Worm (Caenorhabditis elegans) whole organism, L1 larva: ENCODE results near the gene nphp-4.

Source experiments
- C16A3.4 ChIP-seq: fragments of 150-350 bp; optimal IDR thresholded peaks from 2 replicates; lab custom pipeline; 2014; ENCODE audit warnings: missing biosample characterization, missing genetic modification characterization
- Y116A8C.19 ChIP-seq: sonication (generic microtip); optimal IDR thresholded peaks from 2 replicates; lab custom pipeline; 2016; ENCODE audit warnings: missing compliant biosample characterization, missing genetic modification characterization, borderline replicate concordance
- alr-1 ChIP-seq: fragments of 200-800 bp; sonication (Bioruptor generic); optimal IDR thresholded peaks from 2 replicates; lab custom pipeline; 2018; ENCODE audit warnings: borderline replicate concordance, mild to moderate bottlenecking, missing genetic modification characterization, missing compliant biosample characterization
- blmp-1 ChIP-seq: fragments of 150-350 bp; optimal IDR thresholded peaks from 2 replicates; lab custom pipeline; 2014; ENCODE audit warnings: missing biosample characterization, missing genetic modification characterization
- ceh-63 ChIP-seq: fragments of 200-800 bp; sonication (Bioruptor generic); optimal IDR thresholded peaks from 2 replicates; lab custom pipeline; 2018; ENCODE audit warnings: mild to moderate bottlenecking, missing genetic modification characterization, missing compliant biosample characterization
- ceh-88 ChIP-seq: fragments of 200-800 bp; sonication (Bioruptor generic); IDR thresholded peaks from 2 replicates; pipeline ENCODE4 v1.3.6; 2022; ENCODE audit warnings: missing genetic modification characterization, missing compliant biosample characterization
- ceh-90 ChIP-seq: sonication (generic microtip); optimal IDR thresholded peaks from 2 replicates; lab custom pipeline; 2016; ENCODE audit warnings: missing genetic modification characterization, missing compliant biosample characterization
- dpl-1 ChIP-seq, 3 experiments: fragments of 150-350 bp in 2 of 3; sonication (generic microtip) in 1 of 3; optimal IDR thresholded peaks; 2 replicates each; lab custom pipeline; 2014 to 2017; ENCODE audit warnings: missing biosample characterization in 3 of 3, missing genetic modification characterization in 3 of 3, missing genetic modification reagents in 3 of 3
- dsc-1 ChIP-seq: sonication (generic microtip); optimal IDR thresholded peaks from 2 replicates; lab custom pipeline; 2016; ENCODE audit warnings: mild to moderate bottlenecking, missing genetic modification characterization, missing compliant biosample characterization
- efl-1 ChIP-seq, 4 experiments: fragments of 150-350 bp; optimal IDR thresholded peaks in 3 of 4; peaks in 1 of 4; 1 replicate in 1 of 4; 2 replicates in 3 of 4; lab custom pipeline; 2014; ENCODE audit warnings: missing biosample characterization in 2 of 4, missing genetic modification characterization in 2 of 4, missing genetic modification reagents in 2 of 4
- egl-27 ChIP-seq, 2 experiments: fragments of 150-350 bp in 1 of 2; sonication (generic microtip); optimal IDR thresholded peaks; 3 replicates each; lab custom pipeline; 2017 to 2018; ENCODE audit warnings: missing biosample characterization in 2 of 2, missing genetic modification characterization in 2 of 2, missing genetic modification reagents in 2 of 2
- elt-3 ChIP-seq, 6 experiments: fragments of 150-350 bp in 1 of 6; sonication (generic microtip); optimal IDR thresholded peaks; 2 replicates each; lab custom pipeline; 2017 to 2018; ENCODE audit warnings: missing biosample characterization in 6 of 6, missing genetic modification characterization in 6 of 6, inconsistent platforms in 1 of 6
- grh-1 ChIP-seq: fragments of 200-800 bp; sonication (Bioruptor generic); IDR thresholded peaks from 2 replicates; pipeline ENCODE4 v1.3.6; 2022; ENCODE audit warnings: missing genetic modification reagents, missing genetic modification characterization, missing compliant biosample characterization
- hlh-17 ChIP-seq: fragments of 200-800 bp; sonication (Bioruptor generic); optimal IDR thresholded peaks from 2 replicates; lab custom pipeline; 2018; ENCODE audit warnings: missing genetic modification characterization, mild to moderate bottlenecking, missing compliant biosample characterization, moderate library complexity, borderline replicate concordance
- hlh-4 ChIP-seq: sonication (generic microtip); optimal IDR thresholded peaks from 2 replicates; lab custom pipeline; 2016; ENCODE audit warnings: mild to moderate bottlenecking, missing genetic modification characterization, missing compliant biosample characterization
- irx-1 ChIP-seq: sonication (generic microtip); optimal IDR thresholded peaks from 2 replicates; lab custom pipeline; 2016; ENCODE audit warnings: missing genetic modification characterization, missing compliant biosample characterization
- jun-1 ChIP-seq: fragments of 150-350 bp; optimal IDR thresholded peaks from 2 replicates; lab custom pipeline; 2014; ENCODE audit warnings: missing biosample characterization, missing genetic modification reagents, missing genetic modification characterization
- lin-13 ChIP-seq: fragments of 150-350 bp; optimal IDR thresholded peaks from 2 replicates; lab custom pipeline; 2014; ENCODE audit warnings: missing biosample characterization, missing genetic modification reagents, missing genetic modification characterization
- lin-14 ChIP-seq: fragments of 200-800 bp; sonication (Bioruptor generic); optimal IDR thresholded peaks from 2 replicates; lab custom pipeline; 2018; ENCODE audit warnings: mild to moderate bottlenecking, missing genetic modification characterization, moderate library complexity, missing compliant biosample characterization
- lin-35 ChIP-seq, 2 experiments: fragments of 150-350 bp; optimal IDR thresholded peaks; 2 replicates each; lab custom pipeline; 2014; ENCODE audit warnings: missing biosample characterization in 2 of 2, missing genetic modification characterization in 2 of 2, missing genetic modification reagents in 2 of 2
- lin-39 ChIP-seq: fragments of 150-350 bp; optimal IDR thresholded peaks from 2 replicates; lab custom pipeline; 2014; ENCODE audit warnings: missing biosample characterization, missing genetic modification reagents, missing genetic modification characterization
- lir-3 ChIP-seq: sonication (generic microtip); optimal IDR thresholded peaks from 2 replicates; lab custom pipeline; 2016; ENCODE audit warnings: mild to moderate bottlenecking, missing genetic modification characterization, moderate library complexity, missing compliant biosample characterization; ENCODE audit not compliant: poor library complexity
- lsy-2 ChIP-seq, 2 experiments: fragments of 150-350 bp; optimal IDR thresholded peaks; 2 replicates each; lab custom pipeline; 2014; ENCODE audit warnings: missing biosample characterization in 2 of 2, missing genetic modification characterization in 2 of 2
- mdl-1 ChIP-seq, 2 experiments: fragments of 150-350 bp; optimal IDR thresholded peaks; 2 replicates each; lab custom pipeline; 2014 to 2017; ENCODE audit warnings: missing biosample characterization in 2 of 2, missing genetic modification characterization in 2 of 2, inconsistent platforms in 1 of 2
- mep-1 ChIP-seq: fragments of 150-350 bp; optimal IDR thresholded peaks from 2 replicates; lab custom pipeline; 2014; ENCODE audit warnings: missing biosample characterization, missing genetic modification characterization
- nhr-19 ChIP-seq: fragments of 200-800 bp; sonication (Bioruptor generic); conservative IDR thresholded peaks from 2 replicates; pipeline ENCODE4 v1.3.6; 2022; ENCODE audit warnings: missing genetic modification characterization, missing compliant biosample characterization
- nhr-20 ChIP-seq: sonication (generic microtip); optimal IDR thresholded peaks from 2 replicates; lab custom pipeline; 2016; ENCODE audit warnings: mild to moderate bottlenecking, missing genetic modification characterization, missing compliant biosample characterization
- nhr-237 ChIP-seq: fragments of 150-350 bp; optimal IDR thresholded peaks from 2 replicates; lab custom pipeline; 2014; ENCODE audit warnings: missing biosample characterization, missing genetic modification characterization
- nhr-47 ChIP-seq: sonication (generic microtip); optimal IDR thresholded peaks from 2 replicates; lab custom pipeline; 2016; ENCODE audit warnings: mild to moderate bottlenecking, missing genetic modification characterization, moderate library complexity, missing compliant biosample characterization
- nhr-71 ChIP-seq: sonication (generic microtip); optimal IDR thresholded peaks from 2 replicates; lab custom pipeline; 2016; ENCODE audit warnings: mild to moderate bottlenecking, missing genetic modification characterization, moderate library complexity, missing compliant biosample characterization
- nhr-77 ChIP-seq: fragments of 150-350 bp; optimal IDR thresholded peaks from 2 replicates; lab custom pipeline; 2014; ENCODE audit warnings: missing biosample characterization, missing genetic modification characterization
- nhr-84 ChIP-seq: sonication (generic microtip); optimal IDR thresholded peaks from 2 replicates; lab custom pipeline; 2017; ENCODE audit warnings: missing biosample characterization, missing genetic modification characterization
- nhr-85 ChIP-seq: sonication (generic microtip); peaks from one replicate; lab custom pipeline; 2016; ENCODE audit warnings: missing genetic modification characterization, inconsistent platforms, missing compliant biosample characterization
- nhr-90 ChIP-seq: sonication (generic microtip); optimal IDR thresholded peaks from 2 replicates; lab custom pipeline; 2016; ENCODE audit warnings: mild to moderate bottlenecking, missing genetic modification characterization, missing compliant biosample characterization; ENCODE audit not compliant: poor library complexity
- pqm-1 ChIP-seq: sonication (generic microtip); optimal IDR thresholded peaks from 3 replicates; lab custom pipeline; 2017; ENCODE audit warnings: missing biosample characterization, missing genetic modification characterization
- skn-1 ChIP-seq: fragments of 150-350 bp; optimal IDR thresholded peaks from 2 replicates; lab custom pipeline; 2014; ENCODE audit warnings: missing biosample characterization, missing genetic modification characterization
- snu-23 ChIP-seq: sonication (generic microtip); optimal IDR thresholded peaks from 2 replicates; lab custom pipeline; 2016; ENCODE audit warnings: missing genetic modification characterization, missing compliant biosample characterization
- sox-4 ChIP-seq: sonication (generic microtip); optimal IDR thresholded peaks from 2 replicates; lab custom pipeline; 2016; ENCODE audit warnings: missing genetic modification characterization, missing compliant biosample characterization
- sptf-1 ChIP-seq: fragments of 150-350 bp; optimal IDR thresholded peaks from 2 replicates; lab custom pipeline; 2014; ENCODE audit warnings: missing biosample characterization, missing genetic modification characterization
- swsn-7 ChIP-seq: sonication (generic microtip); optimal IDR thresholded peaks from 2 replicates; lab custom pipeline; 2016; ENCODE audit warnings: missing genetic modification characterization, missing compliant biosample characterization
- tbx-2 ChIP-seq: sonication (generic microtip); optimal IDR thresholded peaks from 2 replicates; lab custom pipeline; 2016; ENCODE audit warnings: missing genetic modification characterization, missing compliant biosample characterization
- tlp-1 ChIP-seq: fragments of 150-350 bp; optimal IDR thresholded peaks from 2 replicates; lab custom pipeline; 2014; ENCODE audit warnings: missing biosample characterization, missing genetic modification characterization
- unc-130 ChIP-seq: fragments of 150-350 bp; optimal IDR thresholded peaks from 2 replicates; lab custom pipeline; 2017; ENCODE audit warnings: missing biosample characterization, missing genetic modification characterization, inconsistent platforms
- xbp-1 ChIP-seq: sonication (generic microtip); optimal IDR thresholded peaks from 2 replicates; lab custom pipeline; 2016; ENCODE audit warnings: missing genetic modification characterization, missing compliant biosample characterization
- zip-4 ChIP-seq: fragments of 200-800 bp; sonication (Bioruptor generic); optimal IDR thresholded peaks from 2 replicates; lab custom pipeline; 2018; ENCODE audit warnings: mild to moderate bottlenecking, missing genetic modification characterization, moderate library complexity, missing compliant biosample characterization
- ztf-11 ChIP-seq, 2 experiments: sonication (generic microtip); optimal IDR thresholded peaks; 2 replicates each; lab custom pipeline; 2016 to 2017; ENCODE audit warnings: missing genetic modification characterization in 2 of 2, missing biosample characterization in 1 of 2, missing compliant biosample characterization in 1 of 2
- ztf-4 ChIP-seq: fragments of 150-350 bp; optimal IDR thresholded peaks from 2 replicates; lab custom pipeline; 2014; ENCODE audit warnings: missing biosample characterization, missing genetic modification characterization

The nphp-4 gene

DNA sequence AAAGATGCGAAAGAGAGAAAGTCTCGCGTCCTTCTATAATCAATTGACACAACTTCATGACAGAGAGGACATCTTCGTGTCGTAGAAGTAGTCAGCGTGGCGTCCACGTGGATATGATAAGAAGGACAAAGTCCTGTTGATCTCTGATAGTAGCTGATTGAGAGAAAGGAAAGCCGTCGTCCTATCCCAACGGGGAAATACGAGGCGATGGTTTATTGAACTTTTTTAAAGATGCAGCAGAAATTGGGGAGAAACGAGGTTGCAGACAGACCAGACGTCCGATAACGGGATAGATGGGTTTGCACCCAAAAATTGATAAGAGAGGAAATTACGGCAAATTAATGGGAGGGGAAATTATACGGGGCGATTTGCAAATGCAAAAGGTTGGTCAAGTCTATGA is 41.0 kb downstream of the nphp-4 start:
- TF ChIP-seq C16A3.4 (tag; lab: Kevin White, UChicago) (peak; percentile 48), xbp-1 (tag; lab: Kevin White, UChicago) (peak; percentile 25), zip-4 (GFP tag; lab: Kevin White, UChicago) (no peak), nhr-77 (peak; percentile 45), swsn-7 (peak; percentile 19), tbx-2 (tag; lab: Kevin White, UChicago) (peak; percentile 84), hlh-4 (no peak), egl-27 (tag; optimal IDR thresholded peaks at IDR 0.05; lab: Kevin White, UChicago) (peak in 1 of 2 experiments; percentile 60), unc-130 (tag; lab: Kevin White, UChicago) (peak; percentile 86), nhr-20 (peak; percentile 95), nhr-90 (peak; percentile 89), ceh-90 (tag; lab: Kevin White, UChicago) (no peak), sptf-1 (tag; lab: Kevin White, UChicago) (no peak), nhr-71 (tag; lab: Kevin White, UChicago) (peak; percentile 91), nhr-19 (GFP tag; lab: Robert Waterston, UW) (peak; percentile 81), nhr-84 (tag; lab: Kevin White, UChicago) (no peak), blmp-1 (tag; lab: Kevin White, UChicago) (peak; percentile 98), lsy-2 (tag; optimal IDR thresholded peaks at IDR 0.05; lab: Kevin White, UChicago) (peak; percentile 30 to 61), snu-23 (peak; percentile 77), pqm-1 (no peak), elt-3 (tag; optimal IDR thresholded peaks at IDR 0.05; lab: Kevin White, UChicago) (peak; percentile 84 to 100 (median 98)), ztf-4 (tag; lab: Kevin White, UChicago) (peak; percentile 55), nhr-47 (tag; lab: Kevin White, UChicago) (peak; percentile 73), mdl-1 (tag; optimal IDR thresholded peaks at IDR 0.05; lab: Kevin White, UChicago) (peak; percentile 23 to 98), dpl-1 (GFP tag; optimal IDR thresholded peaks at IDR 0.05; lab: Kevin White, UChicago) (peak in 1 of 3 experiments; percentile 22), Y116A8C.19 (tag; lab: Kevin White, UChicago) (no peak), efl-1 (optimal IDR thresholded peaks at IDR 0.05; lab: Kevin White, UChicago) (no peak), efl-1 (GFP tag; optimal IDR thresholded peaks at IDR 0.05 in 1 of 2; lab: Kevin White, UChicago) (peak in 1 of 2 experiments; percentile 1), sox-4 (tag; lab: Kevin White, UChicago) (no peak), jun-1 (tag; lab: Kevin White, UChicago) (peak; percentile 27), tlp-1 (tag; lab: Kevin White, UChicago) (no peak), nhr-237 (no peak), mep-1 (tag; lab: Kevin White, UChicago) (peak; percentile 36), skn-1 (no peak), lin-13 (GFP tag; lab: Kevin White, UChicago) (peak; percentile 11), grh-1 (GFP tag; lab: Robert Waterston, UW) (peak; percentile 86), lin-14 (GFP tag; lab: Kevin White, UChicago) (peak; percentile 89), lin-35 (GFP tag; optimal IDR thresholded peaks at IDR 0.05; lab: Kevin White, UChicago) (peak in 1 of 2 experiments; percentile 69), nhr-85 (tag; lab: Kevin White, UChicago) (peak; percentile 99), ceh-88 (no peak), irx-1 (tag; lab: Kevin White, UChicago) (no peak)

ce11 chrV:11801076-11801849 is 42.3 kb downstream of the nphp-4 start:
- TF ChIP-seq nhr-20 (peak; percentile 82), efl-1 (optimal IDR thresholded peaks at IDR 0.05; lab: Kevin White, UChicago) (no peak), efl-1 (GFP tag; optimal IDR thresholded peaks at IDR 0.05 in 1 of 2; lab: Kevin White, UChicago) (peak in 1 of 2 experiments; percentile 81), snu-23 (peak; percentile 53), lsy-2 (tag; optimal IDR thresholded peaks at IDR 0.05; lab: Kevin White, UChicago) (peak; percentile 9 to 74), ztf-11 (tag; optimal IDR thresholded peaks at IDR 0.05; lab: Kevin White, UChicago) (no peak), unc-130 (tag; lab: Kevin White, UChicago) (peak; percentile 8), nhr-90 (peak; percentile 55), sptf-1 (tag; lab: Kevin White, UChicago) (no peak), mep-1 (tag; lab: Kevin White, UChicago) (no peak), elt-3 (tag; optimal IDR thresholded peaks at IDR 0.05; lab: Kevin White, UChicago) (peak in 5 of 6 experiments; percentile 23 to 88 (median 69)), lir-3 (tag; lab: Kevin White, UChicago) (no peak), ceh-63 (GFP tag; lab: Kevin White, UChicago) (no peak), nhr-71 (tag; lab: Kevin White, UChicago) (peak; percentile 74), lin-14 (GFP tag; lab: Kevin White, UChicago) (peak; percentile 68), nhr-19 (GFP tag; lab: Robert Waterston, UW) (peak; percentile 66), lin-39 (tag; lab: Kevin White, UChicago) (no peak), dsc-1 (no peak), tbx-2 (tag; lab: Kevin White, UChicago) (peak; percentile 77), blmp-1 (tag; lab: Kevin White, UChicago) (peak; percentile 50), nhr-85 (tag; lab: Kevin White, UChicago) (peak; percentile 92), hlh-17 (GFP tag; lab: Kevin White, UChicago) (no peak), alr-1 (tag; lab: Kevin White, UChicago) (no peak)
